Worm (Caenorhabditis elegans): ENCODE results near the gene T10B5.10.

T10B5.10 gene

DNA sequence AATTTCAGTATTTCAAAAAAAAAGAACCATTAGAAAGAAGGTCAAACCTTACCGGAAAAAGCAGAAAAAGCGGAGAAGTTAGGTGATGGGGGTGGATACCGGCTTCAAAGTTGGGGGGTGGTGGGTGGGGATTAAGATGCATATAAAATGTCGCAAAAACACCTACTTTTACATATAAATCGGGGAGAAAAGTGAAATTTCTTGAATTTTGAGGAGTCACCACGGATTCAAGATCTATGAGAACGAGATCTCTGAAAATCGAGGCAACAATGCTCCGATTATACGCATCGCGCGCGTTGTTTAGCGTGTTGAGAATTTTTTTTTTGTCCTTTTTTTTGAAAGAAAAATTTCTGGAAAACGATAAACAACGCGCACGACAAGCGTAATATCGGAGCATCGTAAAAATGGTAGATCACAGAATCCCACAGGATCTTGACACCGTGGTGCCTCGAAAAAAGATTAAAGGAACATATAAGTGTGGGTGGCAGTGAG is 19.5 kb upstream of the T10B5.10 start (continued):
- peak; percentile 15 for TF ChIP-seq sox-4 (tag; optimal IDR thresholded peaks at IDR 0.05)
- TF ChIP-seq elt-2 (tag; optimal IDR thresholded peaks at IDR 0.05) = peak; percentile 71
- no peak for TF ChIP-seq sox-2 (GFP tag; IDR thresholded peaks at IDR 0.05)
- TF ChIP-seq hlh-13 (GFP tag; optimal IDR thresholded peaks at IDR 0.05) = no peak
- TF ChIP-seq nhr-232 (tag; optimal IDR thresholded peaks at IDR 0.05) = no peak
- TF ChIP-seq hlh-6 (tag; optimal IDR thresholded peaks at IDR 0.05) = no peak
- TF ChIP-seq ref-2 (tag; optimal IDR thresholded peaks at IDR 0.05) = peak; percentile 46
- no peak for TF ChIP-seq ceh-22 (tag; optimal IDR thresholded peaks at IDR 0.05)
- TF ChIP-seq ahr-1 (tag; optimal IDR thresholded peaks at IDR 0.05) = peak; percentile 11

DNA sequence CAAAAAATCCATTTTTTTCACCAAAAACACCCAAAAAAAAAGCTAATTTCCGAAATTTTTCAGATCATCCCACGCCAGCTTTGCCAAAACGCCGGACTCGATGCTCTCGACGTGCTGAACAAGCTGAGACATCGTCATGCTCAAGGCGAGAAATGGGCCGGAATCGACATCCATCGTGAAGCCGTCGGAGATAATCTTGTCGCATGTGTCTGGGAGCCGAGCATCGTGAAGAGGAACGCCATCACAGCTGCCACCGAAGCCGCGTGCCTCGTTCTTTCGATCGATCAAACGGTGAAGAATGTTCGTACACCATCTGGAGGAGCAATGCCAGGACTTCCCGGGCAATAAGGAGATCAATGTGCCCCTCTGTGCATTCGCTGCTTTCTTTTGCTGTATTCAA is 18.8 kb upstream of the T10B5.10 start:
- TF ChIP-seq nhr-232 (tag; optimal IDR thresholded peaks at IDR 0.05) (no peak), ceh-6 (GFP tag; optimal IDR thresholded peaks at IDR 0.05) (no peak), hlh-13 (GFP tag; optimal IDR thresholded peaks at IDR 0.05) (no peak), sox-4 (tag; optimal IDR thresholded peaks at IDR 0.05) (no peak), unc-42 (tag; optimal IDR thresholded peaks at IDR 0.05) (no peak), lim-6 (tag; optimal IDR thresholded peaks at IDR 0.05) (no peak), pha-4 (tag; optimal IDR thresholded peaks at IDR 0.05) (no peak), tbx-7 (tag; optimal IDR thresholded peaks at IDR 0.05) (no peak), ztf-16 (tag; optimal IDR thresholded peaks at IDR 0.05) (no peak), ceh-45 (GFP tag; IDR thresholded peaks at IDR 0.05) (no peak), T23F11.4 (GFP tag; optimal IDR thresholded peaks at IDR 0.05) (no peak), pha-2 (tag; optimal IDR thresholded peaks at IDR 0.05) (no peak), K02D7.2 (tag; optimal IDR thresholded peaks at IDR 0.05) (no peak), odd-2 (tag; optimal IDR thresholded peaks at IDR 0.05) (no peak)

DNA sequence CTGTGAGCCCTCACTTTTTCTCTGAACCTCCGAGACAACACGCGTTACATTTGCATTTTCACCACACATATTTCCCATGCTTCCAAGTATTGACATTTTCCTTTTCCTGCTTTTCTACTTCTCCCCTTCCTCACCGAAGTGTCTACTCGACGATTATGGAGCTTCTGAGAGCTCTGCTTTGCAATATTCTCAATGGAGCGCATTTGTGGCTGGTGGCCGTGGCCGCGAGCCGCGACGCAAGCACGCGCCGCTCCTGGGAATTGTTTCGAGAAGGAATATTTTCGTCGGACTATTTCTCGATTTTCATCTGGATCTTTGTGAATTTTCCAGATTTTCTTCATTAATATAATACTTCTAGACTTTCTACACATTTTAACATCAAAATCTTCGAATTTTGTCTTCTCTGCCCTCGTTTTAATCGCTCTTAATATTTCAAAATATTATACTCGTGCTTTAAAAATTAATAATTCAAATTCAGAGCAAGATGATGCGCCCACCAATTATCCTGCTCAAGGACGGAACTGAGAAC is 15.8 kb upstream of the T10B5.10 start, which contains the start of the genes T10B5.4 and cct-7:
TSS of gene T10B5.4 (minus strand) at position 40 of the 529 bp plus-strand sequence.
TSS of gene cct-7 (plus strand) at position 479 of the 529 bp plus-strand sequence.
- TF ChIP-seq ceh-34 (tag; optimal IDR thresholded peaks at IDR 0.05) (peak; percentile 85), pha-2 (tag; optimal IDR thresholded peaks at IDR 0.05) (no peak), unc-3 (GFP tag; conservative IDR thresholded peaks at IDR 0.05) (no peak), unc-3 (tag; optimal IDR thresholded peaks at IDR 0.05) (peak; percentile 54), zip-5 (tag; optimal IDR thresholded peaks at IDR 0.05) (peak; percentile 20), pax-1 (tag; optimal IDR thresholded peaks at IDR 0.05) (peak; percentile 57), nhr-11 (tag; optimal IDR thresholded peaks at IDR 0.05) (no peak), ama-1 (optimal IDR thresholded peaks at IDR 0.05) (no peak), dve-1 (tag; optimal IDR thresholded peaks at IDR 0.05) (peak; percentile 58), hlh-30 (tag; optimal IDR thresholded peaks at IDR 0.05; ENCODE audit: insufficient read depth) (peak; percentile 81), elt-2 (tag; optimal IDR thresholded peaks at IDR 0.05) (no peak), ceh-24 (tag; optimal IDR thresholded peaks at IDR 0.05) (no peak), syd-9 (tag; optimal IDR thresholded peaks at IDR 0.05) (peak; percentile 67), ceh-30 (tag; optimal IDR thresholded peaks at IDR 0.05) (peak; percentile 10), ceh-45 (GFP tag; IDR thresholded peaks at IDR 0.05) (no peak), tbx-7 (tag; optimal IDR thresholded peaks at IDR 0.05) (peak; percentile 64), odd-2 (tag; optimal IDR thresholded peaks at IDR 0.05) (no peak), ceh-31 (tag; optimal IDR thresholded peaks at IDR 0.05) (peak; percentile 98), pha-4 (tag; optimal IDR thresholded peaks at IDR 0.05) (no peak), ceh-9 (tag; optimal IDR thresholded peaks at IDR 0.05) (no peak), ceh-14 (tag; optimal IDR thresholded peaks at IDR 0.05) (peak; percentile 93), K09A11.1 (tag; optimal IDR thresholded peaks at IDR 0.05; ENCODE audit: insufficient read depth) (no peak), ahr-1 (tag; optimal IDR thresholded peaks at IDR 0.05) (peak; percentile 33), fax-1 (tag; optimal IDR thresholded peaks at IDR 0.05) (peak; percentile 10), nfya-1 (tag; optimal IDR thresholded peaks at IDR 0.05) (peak; percentile 92), npax-4 (tag; optimal IDR thresholded peaks at IDR 0.05) (no peak), pat-9 (tag; optimal IDR thresholded peaks at IDR 0.05) (peak; percentile 26), lin-11 (tag; optimal IDR thresholded peaks at IDR 0.05) (no peak), sox-2 (GFP tag; IDR thresholded peaks at IDR 0.05) (no peak), F13H6.1 (tag; optimal IDR thresholded peaks at IDR 0.05) (peak; percentile 48), ceh-18 (tag; optimal IDR thresholded peaks at IDR 0.05) (peak; percentile 87), fkh-10 (GFP tag; optimal IDR thresholded peaks at IDR 0.05) (peak; percentile 63), ets-4 (tag; optimal IDR thresholded peaks at IDR 0.05) (peak; percentile 92), C38D4.7 (GFP tag; optimal IDR thresholded peaks at IDR 0.05) (no peak), eyg-1 (tag; optimal IDR thresholded peaks at IDR 0.05) (peak; percentile 66), ceh-48 (tag; optimal IDR thresholded peaks at IDR 0.05) (peak; percentile 86), ztf-16 (tag; optimal IDR thresholded peaks at IDR 0.05) (no peak)
